Fruit fly (Drosophila melanogaster) whole organism, embryonic: Measurements from ENCODE around the gene Taf2.

ENCODE experiments used
- CG10431 ChIP-seq: fragments of 200-800 bp; sonication (Bioruptor generic); optimal IDR thresholded peaks from 3 replicates; lab custom pipeline; 2018; ENCODE audit warnings: missing biosample characterization, mild to moderate bottlenecking, missing genetic modification characterization
- CG10462 ChIP-seq: fragments of 200-800 bp; sonication (Bioruptor generic); optimal IDR thresholded peaks from 2 replicates; lab custom pipeline; 2016; ENCODE audit warnings: missing biosample characterization, missing genetic modification characterization
- CG10959 ChIP-seq: fragments of 200-800 bp; sonication (Bioruptor generic); IDR thresholded peaks from 2 replicates; pipeline ENCODE4 v1.3.6; 2022; ENCODE audit warnings: missing biosample characterization, missing genetic modification characterization
- CG11247 ChIP-seq: fragments of 200-800 bp; sonication (Bioruptor generic); IDR thresholded peaks from 2 replicates; pipeline ENCODE4 v1.3.6; 2022; ENCODE audit warnings: missing biosample characterization, missing genetic modification characterization
- CG12104 ChIP-seq: fragments of 200-800 bp; sonication (Bioruptor generic); optimal IDR thresholded peaks from 3 replicates; lab custom pipeline; 2016; ENCODE audit warnings: missing biosample characterization, missing genetic modification characterization
- CG12769 ChIP-seq: fragments of 200-800 bp; sonication (Bioruptor generic); optimal IDR thresholded peaks from 2 replicates; lab custom pipeline; 2019; ENCODE audit warnings: missing biosample characterization, mild to moderate bottlenecking, missing genetic modification characterization, moderate library complexity
- CG15479 ChIP-seq: fragments of 200-800 bp; sonication (Bioruptor generic); optimal IDR thresholded peaks from 3 replicates; lab custom pipeline; 2019; ENCODE audit warnings: missing biosample characterization, mild to moderate bottlenecking, missing genetic modification characterization, moderate library complexity
- CG15696 ChIP-seq: fragments of 200-800 bp; sonication (Bioruptor generic); optimal IDR thresholded peaks from 2 replicates; lab custom pipeline; 2019; ENCODE audit warnings: missing biosample characterization, mild to moderate bottlenecking, missing genetic modification characterization, moderate library complexity
- CG16863 ChIP-seq: fragments of 200-800 bp; sonication (Bioruptor generic); optimal IDR thresholded peaks from 3 replicates; lab custom pipeline; 2016; ENCODE audit warnings: missing biosample characterization, missing genetic modification characterization
- CG17359 ChIP-seq: fragments of 200-800 bp; sonication (Bioruptor generic); optimal IDR thresholded peaks from 3 replicates; lab custom pipeline; 2018; ENCODE audit warnings: missing biosample characterization, mild to moderate bottlenecking, missing genetic modification characterization, moderate library complexity
- CG2875 ChIP-seq: fragments of 200-800 bp; sonication (Bioruptor generic); optimal IDR thresholded peaks from 2 replicates; lab custom pipeline; 2017; ENCODE audit warnings: missing biosample characterization, mild to moderate bottlenecking, missing genetic modification characterization, missing genetic modification reagents
- CG2889 ChIP-seq: fragments of 200-800 bp; sonication (Bioruptor generic); IDR thresholded peaks from 3 replicates; pipeline ENCODE4 v1.3.6; 2022; ENCODE audit warnings: missing biosample characterization, missing genetic modification characterization
- CG34422 ChIP-seq: fragments of 200-800 bp; sonication (Bioruptor generic); IDR thresholded peaks from 3 replicates; pipeline ENCODE4 v1.3.6; 2022; ENCODE audit warnings: missing biosample characterization, missing genetic modification characterization
- CG3726 ChIP-seq: fragments of 200-800 bp; sonication (Bioruptor generic); IDR thresholded peaks from 3 replicates; pipeline ENCODE4, ENCODE4 v1.3.6; 2022; ENCODE audit warnings: missing biosample characterization, missing genetic modification characterization
- CG8089 ChIP-seq: fragments of 200-800 bp; sonication (Bioruptor generic); optimal IDR thresholded peaks from 3 replicates; lab custom pipeline; 2016; ENCODE audit warnings: missing biosample characterization, missing genetic modification characterization
- CG9797 ChIP-seq: fragments of 200-800 bp; sonication (Bioruptor generic); optimal IDR thresholded peaks from 3 replicates; lab custom pipeline; 2018; ENCODE audit warnings: missing biosample characterization, mild to moderate bottlenecking, missing genetic modification characterization
- Dek ChIP-seq: fragments of 200-800 bp; sonication (Bioruptor generic); optimal IDR thresholded peaks from 3 replicates; lab custom pipeline; 2019; ENCODE audit warnings: missing biosample characterization, mild to moderate bottlenecking, missing genetic modification characterization, moderate library complexity
- Dref ChIP-seq: fragments of 200-800 bp; sonication (Bioruptor generic); IDR thresholded peaks from 2 replicates; pipeline ENCODE4 v1.3.6; 2022; ENCODE audit warnings: missing biosample characterization, missing genetic modification characterization
- Drgx ChIP-seq: fragments of 200-800 bp; sonication (Bioruptor generic); IDR thresholded peaks from 2 replicates; pipeline ENCODE4 v1.3.6; 2022; ENCODE audit warnings: missing biosample characterization, missing genetic modification characterization
- H2.0 ChIP-seq: fragments of 200-800 bp; sonication (Bioruptor generic); IDR thresholded peaks from 2 replicates; pipeline ENCODE4 v1.3.6; 2022; ENCODE audit warnings: missing biosample characterization, missing genetic modification characterization
- Jarid2 ChIP-seq: fragments of 200-800 bp; sonication (Bioruptor generic); optimal IDR thresholded peaks from 3 replicates; lab custom pipeline; 2017; ENCODE audit warnings: mild to moderate bottlenecking, missing biosample characterization, missing genetic modification reagents, missing genetic modification characterization
- Mrtf ChIP-seq: fragments of 200-800 bp; sonication (Bioruptor generic); IDR thresholded peaks from 3 replicates; pipeline ENCODE4 v1.3.6; 2022; ENCODE audit warnings: missing biosample characterization, missing genetic modification characterization
- NK7.1 ChIP-seq: fragments of 200-800 bp; sonication (Bioruptor generic); optimal IDR thresholded peaks from 3 replicates; lab custom pipeline; 2016; ENCODE audit warnings: missing biosample characterization, missing genetic modification characterization
- Nf-YA ChIP-seq: fragments of 200-800 bp; sonication (Bioruptor generic); IDR thresholded peaks from 2 replicates; pipeline ENCODE4 v1.3.6; 2022; ENCODE audit warnings: missing biosample characterization, missing genetic modification characterization
- Nf-YB ChIP-seq: fragments of 200-800 bp; sonication (Bioruptor generic); optimal IDR thresholded peaks from 3 replicates; lab custom pipeline; 2019; ENCODE audit warnings: missing biosample characterization, mild to moderate bottlenecking, missing genetic modification characterization, moderate library complexity
- Oli ChIP-seq: fragments of 200-800 bp; sonication (Bioruptor generic); optimal IDR thresholded peaks from 2 replicates; lab custom pipeline; 2018; ENCODE audit warnings: missing biosample characterization, mild to moderate bottlenecking, missing genetic modification characterization, moderate library complexity
- Pdp1 ChIP-seq, 2 experiments: fragments of 200-800 bp; sonication (Bioruptor generic); optimal IDR thresholded peaks; 3 replicates each; lab custom pipeline; 2016; ENCODE audit warnings: missing biosample characterization in 2 of 2, missing genetic modification characterization in 2 of 2, mild to moderate bottlenecking in 1 of 2, moderate library complexity in 1 of 2
- Ptx1 ChIP-seq: fragments of 200-800 bp; sonication (Bioruptor generic); IDR thresholded peaks from 2 replicates; pipeline ENCODE4 v1.3.6; 2022; ENCODE audit warnings: missing biosample characterization, missing genetic modification characterization
- TFAM ChIP-seq: fragments of 200-800 bp; sonication (Bioruptor generic); optimal IDR thresholded peaks from 2 replicates; lab custom pipeline; 2017; ENCODE audit warnings: missing biosample characterization, missing genetic modification characterization, inconsistent platforms
- Xrp1 ChIP-seq: fragments of 200-800 bp; sonication (Bioruptor generic); IDR thresholded peaks from 2 replicates; pipeline ENCODE4 v1.3.6; 2022; ENCODE audit warnings: missing biosample characterization, missing genetic modification characterization
- bcd ChIP-seq: fragments of 200-800 bp; sonication (Bioruptor generic); optimal IDR thresholded peaks from 2 replicates; lab custom pipeline; 2017; ENCODE audit warnings: missing biosample characterization, mild to moderate bottlenecking, missing genetic modification characterization
- bowl ChIP-seq: fragments of 200-800 bp; sonication (Bioruptor generic); IDR thresholded peaks from 2 replicates; pipeline ENCODE4 v1.3.6; 2022; ENCODE audit warnings: missing biosample characterization, missing genetic modification characterization
- crc ChIP-seq: fragments of 200-800 bp; sonication (Bioruptor generic); optimal IDR thresholded peaks from 2 replicates; lab custom pipeline; 2016; ENCODE audit warnings: missing biosample characterization, missing genetic modification characterization
- crp ChIP-seq, 2 experiments: fragments of 200-800 bp; sonication (Bioruptor generic); optimal IDR thresholded peaks; 2 replicates in 1 of 2; 3 replicates in 1 of 2; lab custom pipeline; 2017; ENCODE audit warnings: missing biosample characterization in 2 of 2, missing genetic modification characterization in 2 of 2, mild to moderate bottlenecking in 1 of 2, moderate library complexity in 1 of 2
- emc ChIP-seq: fragments of 200-800 bp; sonication (Bioruptor generic); optimal IDR thresholded peaks from 2 replicates; lab custom pipeline; 2016; ENCODE audit warnings: missing biosample characterization, missing genetic modification characterization
- eve ChIP-seq, 2 experiments: fragments of >200 bp; optimal IDR thresholded peaks; 2 replicates each; lab custom pipeline; 2017; ENCODE audit warnings: missing biosample characterization in 2 of 2, missing genetic modification characterization in 2 of 2
- fd96Cb ChIP-seq: fragments of 200-800 bp; sonication (Bioruptor generic); optimal IDR thresholded peaks from 2 replicates; lab custom pipeline; 2018; ENCODE audit warnings: missing biosample characterization, mild to moderate bottlenecking, missing genetic modification characterization, moderate library complexity
- h ChIP-seq: fragments of >200 bp; optimal IDR thresholded peaks from 2 replicates; lab custom pipeline; 2017
- inv ChIP-seq: fragments of 200-800 bp; sonication (Bioruptor generic); IDR thresholded peaks from 2 replicates; pipeline ENCODE4 v1.3.6; 2022; ENCODE audit warnings: missing biosample characterization, missing genetic modification characterization; ENCODE audit not compliant: partially characterized antibody
- jigr1 ChIP-seq: fragments of 200-800 bp; sonication (Bioruptor generic); IDR thresholded peaks from 3 replicates; pipeline ENCODE4 v1.3.6; 2022; ENCODE audit warnings: missing biosample characterization, missing genetic modification characterization
- kay ChIP-seq: fragments of 200-800 bp; sonication (Bioruptor generic); optimal IDR thresholded peaks from 2 replicates; lab custom pipeline; 2016; ENCODE audit warnings: missing biosample characterization, missing genetic modification characterization
- mam ChIP-seq: fragments of 200-800 bp; sonication (Bioruptor generic); optimal IDR thresholded peaks from 3 replicates; lab custom pipeline; 2016; ENCODE audit warnings: missing biosample characterization, missing genetic modification characterization
- mld ChIP-seq: fragments of 200-800 bp; sonication (Bioruptor generic); IDR thresholded peaks from 3 replicates; pipeline ENCODE4 v1.3.6; 2022; ENCODE audit warnings: missing biosample characterization, missing genetic modification characterization; ENCODE audit not compliant: partially characterized antibody
- nom ChIP-seq: fragments of 200-800 bp; sonication (Bioruptor generic); optimal IDR thresholded peaks from 2 replicates; lab custom pipeline; 2017; ENCODE audit warnings: missing biosample characterization, missing genetic modification characterization, mild to moderate bottlenecking, moderate library complexity, missing genetic modification reagents
- p53 ChIP-seq: fragments of 200-800 bp; sonication (Bioruptor generic); optimal IDR thresholded peaks from 2 replicates; lab custom pipeline; 2016; ENCODE audit warnings: missing biosample characterization, missing genetic modification characterization
- shn ChIP-seq: fragments of 200-800 bp; sonication (Bioruptor generic); optimal IDR thresholded peaks from 3 replicates; lab custom pipeline; 2016; ENCODE audit warnings: missing biosample characterization, missing genetic modification characterization
- slbo ChIP-seq: fragments of 200-800 bp; sonication (Bioruptor generic); IDR thresholded peaks from 2 replicates; pipeline ENCODE4 v1.3.6; 2022; ENCODE audit warnings: missing biosample characterization, missing genetic modification characterization
- sug ChIP-seq: fragments of 200-800 bp; optimal IDR thresholded peaks from 2 replicates; lab custom pipeline; 2019; ENCODE audit warnings: missing biosample characterization, mild to moderate bottlenecking, missing genetic modification characterization, moderate library complexity
- tgo ChIP-seq: fragments of 200-800 bp; sonication (Bioruptor generic); IDR thresholded peaks from 3 replicates; pipeline ENCODE4 v1.3.6; 2022; ENCODE audit warnings: missing biosample characterization, missing genetic modification characterization
- unpg ChIP-seq: fragments of 200-800 bp; sonication (Bioruptor generic); optimal IDR thresholded peaks from 3 replicates; lab custom pipeline; 2018; ENCODE audit warnings: missing biosample characterization, mild to moderate bottlenecking, missing genetic modification characterization, moderate library complexity
- yki ChIP-seq: fragments of >200 bp; optimal IDR thresholded peaks from 3 replicates; lab custom pipeline; 2018
- zf30C ChIP-seq: fragments of 200-800 bp; sonication (Bioruptor generic); optimal IDR thresholded peaks from 3 replicates; lab custom pipeline; 2018; ENCODE audit warnings: missing biosample characterization, mild to moderate bottlenecking, missing genetic modification characterization

The Taf2 gene

DNA sequence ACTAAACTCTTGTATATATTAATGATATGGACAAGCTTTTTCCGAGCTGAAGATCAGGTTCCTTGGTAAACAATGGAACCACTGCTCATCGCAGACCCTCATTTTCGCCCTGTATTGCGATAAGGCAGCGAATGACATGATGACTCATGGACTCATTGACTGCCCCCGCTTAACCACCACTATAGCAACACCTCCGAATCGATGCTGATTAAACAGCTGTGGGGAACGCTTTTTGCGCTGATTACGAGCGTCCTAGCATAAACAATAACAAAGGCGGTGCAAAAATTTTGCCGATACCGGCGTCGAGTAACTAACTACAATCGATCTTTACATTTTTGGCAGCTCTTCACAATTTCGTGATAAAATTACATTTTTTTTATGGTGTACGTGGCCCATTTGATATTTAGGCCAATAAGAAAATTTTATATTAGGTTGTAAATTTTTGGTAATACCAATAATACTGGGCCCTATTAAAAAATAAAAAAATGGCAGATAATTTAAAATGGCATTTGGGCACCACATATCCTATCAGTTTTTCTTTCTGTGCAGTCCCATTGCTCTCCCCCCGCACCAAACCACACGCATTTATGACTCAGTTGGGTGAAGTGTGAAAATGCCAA lies 8.8 kb upstream of the Taf2 start (continued):
- TF ChIP-seq zf30C (GFP tag; lab: Kevin White, UChicago) (no peak), eve (GFP tag; optimal IDR thresholded peaks at IDR 0.05; lab: Kevin White, UChicago) (no peak), CG12104 (GFP tag; lab: Kevin White, UChicago) (no peak), H2.0 (GFP tag; lab: Robert Waterston, UW) (no peak), Dref (GFP tag; lab: Robert Waterston, UW) (no peak), Drgx (no peak), CG15696 (no peak), Nf-YB (GFP tag; lab: Kevin White, UChicago) (no peak), p53 (GFP tag; lab: Kevin White, UChicago) (no peak), CG10462 (GFP tag; lab: Kevin White, UChicago) (no peak), unpg (GFP tag; lab: Kevin White, UChicago) (peak; percentile 10), CG34422 (0 out of 3 replicates have a peak, but pooled peaks have one; percentile 8), inv (GFP tag; lab: Robert Waterston, UW) (no peak), CG10431 (no peak), jigr1 (GFP tag; lab: Robert Waterston, UW) (no peak), kay (GFP tag; lab: Kevin White, UChicago) (peak; percentile 7), bowl (GFP tag; lab: Robert Waterston, UW) (no peak), CG17359 (tag; lab: Kevin White, UChicago) (no peak), TFAM (GFP tag; lab: Kevin White, UChicago) (no peak), CG11247 (GFP tag; lab: Robert Waterston, UW) (no peak), sug (peak; percentile 39), CG8089 (GFP tag; lab: Kevin White, UChicago) (no peak), mam (GFP tag; lab: Kevin White, UChicago) (no peak), Mrtf (no peak), Nf-YA (GFP tag; lab: Robert Waterston, UW) (no peak), emc (GFP tag; lab: Kevin White, UChicago) (no peak), Oli (tag; lab: Kevin White, UChicago) (no peak), mld (GFP tag; lab: Robert Waterston, UW) (no peak), shn (peak; percentile 27), crp (GFP tag; optimal IDR thresholded peaks at IDR 0.05; lab: Kevin White, UChicago) (no peak), CG12769 (no peak), CG10959 (GFP tag; lab: Robert Waterston, UW) (no peak), crc (GFP tag; lab: Kevin White, UChicago) (no peak), CG9797 (no peak), fd96Cb (no peak), CG2875 (GFP tag; lab: Kevin White, UChicago) (no peak), Dek (tag; lab: Kevin White, UChicago) (no peak), nom (GFP tag; lab: Kevin White, UChicago) (no peak), CG15479 (GFP tag; lab: Kevin White, UChicago) (no peak), CG16863 (GFP tag; lab: Kevin White, UChicago) (no peak), Jarid2 (no peak), bcd (no peak), Ptx1 (GFP tag; lab: Robert Waterston, UW) (no peak), h (lab: Kevin White, UChicago) (no peak), yki (no peak), CG3726 (GFP tag; lab: Robert Waterston, UW) (no peak), slbo (GFP tag; lab: Robert Waterston, UW) (no peak), Pdp1 (GFP tag; optimal IDR thresholded peaks at IDR 0.05; lab: Kevin White, UChicago) (peak in 1 of 2 experiments; percentile 2), tgo (no peak), CG2889 (GFP tag; lab: Robert Waterston, UW) (no peak), Xrp1 (GFP tag; lab: Robert Waterston, UW) (0 out of 2 replicates have a peak, but pooled peaks have one; percentile 29), NK7.1 (GFP tag; lab: Kevin White, UChicago) (no peak)
